Worm (Caenorhabditis elegans) whole organism, L4/young adult: ENCODE results near the gene ecps-1.

ENCODE experiments used
- W03F9.2 ChIP-seq: fragments of 150-350 bp; optimal IDR thresholded peaks from 2 replicates; lab custom pipeline; 2014; ENCODE audit warnings: missing biosample characterization, missing genetic modification characterization
- dao-5 ChIP-seq: sonication (generic microtip); optimal IDR thresholded peaks from 2 replicates; lab custom pipeline; 2016; ENCODE audit warnings: missing genotype, missing genetic modification characterization, moderate library complexity, missing compliant biosample characterization
- him-1 ChIP-seq: sonication (generic microtip); optimal IDR thresholded peaks from 2 replicates; lab custom pipeline; 2016; ENCODE audit warnings: missing genotype, missing genetic modification reagents, missing genetic modification characterization, missing compliant biosample characterization

ecps-1 gene

ce11 chrIII:10421680-10422079, 38.7 kb downstream of the ecps-1 start:
- TF ChIP-seq him-1 (no peak), W03F9.2 (tag; lab: Kevin White, UChicago) (no peak), dao-5 (tag; lab: Kevin White, UChicago) (no peak)

- no peak for TF ChIP-seq W03F9.2 (tag; lab: Kevin White, UChicago)
- TF ChIP-seq him-1: no peak
- no peak for TF ChIP-seq dao-5 (tag; lab: Kevin White, UChicago)
These were observed 44.5 kb downstream of the ecps-1 start, which contains the start of gene ymel-1 for ce11 chrIII:10415822-10416221. Gene ymel-1, plus strand, starts transcription at chrIII:10416139.

- TF ChIP-seq him-1: peak; percentile 90
- TF ChIP-seq W03F9.2 (tag; lab: Kevin White, UChicago): peak; percentile 91
- TF ChIP-seq dao-5 (tag; lab: Kevin White, UChicago): no peak
These were observed 53.1 kb downstream of the ecps-1 start, which contains the start of gene hat-1 for ce11 chrIII:10407198-10407663. Gene hat-1, minus strand, starts transcription at chrIII:10407248.

ce11 chrIII:10404918-10405317, 55.4 kb downstream of the ecps-1 start, which contains the start of the genes M03C11.3 and chl-1:
Gene M03C11.3, plus strand, starts transcription at chrIII:10405070.
Gene chl-1, minus strand, starts transcription at chrIII:10405240.
- TF ChIP-seq him-1: no peak
- TF ChIP-seq dao-5 (tag; lab: Kevin White, UChicago): no peak
- TF ChIP-seq W03F9.2 (tag; lab: Kevin White, UChicago): no peak
